Fruit fly (Drosophila melanogaster): ENCODE data around the gene Meltrin.

Gene Meltrin

DNA sequence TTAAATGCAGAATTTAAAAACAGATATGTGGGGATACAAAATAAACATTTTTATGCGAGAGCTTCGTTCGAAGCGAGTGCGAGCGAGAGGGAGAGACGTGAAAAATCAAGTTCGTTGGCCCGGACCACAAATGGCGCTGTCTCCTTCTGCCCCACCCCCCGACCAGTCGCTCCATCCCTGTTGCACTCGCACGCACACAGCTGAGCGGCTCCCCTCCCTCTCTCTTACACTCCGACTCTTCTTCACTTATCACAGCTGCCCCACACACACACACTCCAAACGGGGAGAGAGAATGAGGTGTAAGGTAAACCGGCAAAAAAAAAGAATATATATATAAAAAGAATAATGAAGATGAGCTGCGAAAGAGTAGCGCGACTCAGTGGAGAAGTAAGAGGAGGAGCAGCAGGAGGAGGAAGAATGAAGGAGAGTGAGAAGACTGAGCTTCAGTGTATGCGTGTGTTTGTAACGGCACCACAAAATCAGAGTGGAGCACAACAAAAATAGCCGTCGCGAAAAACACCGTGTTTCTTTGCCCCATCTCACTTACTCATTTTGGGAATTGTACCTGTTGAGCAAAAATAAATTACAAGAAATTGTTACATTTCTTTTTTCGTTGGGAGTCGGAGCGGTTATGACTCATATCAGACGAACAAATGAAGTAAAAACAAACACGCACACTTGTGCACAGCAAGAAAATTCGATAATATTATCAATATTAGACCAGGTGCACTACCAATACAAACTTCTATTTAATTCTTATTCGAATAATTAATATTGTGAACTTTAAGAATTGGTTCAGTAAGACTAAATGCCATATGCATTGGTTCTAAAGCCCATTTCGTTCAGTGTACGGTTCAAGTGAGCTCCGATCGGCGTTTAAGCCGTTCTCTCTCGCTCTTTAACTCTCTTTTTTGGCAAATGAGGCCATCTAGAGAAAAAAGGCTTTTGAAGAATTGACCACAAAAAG, 41.1 kb upstream of the Meltrin start (continued):
- TF ChIP-seq CG2116 (GFP tag; optimal IDR thresholded peaks at IDR 0.05) (peak; percentile 69), CG13287 (GFP tag; IDR thresholded peaks at IDR 0.05; ENCODE audit: partially characterized antibody) (no peak), NK7.1 (GFP tag; optimal IDR thresholded peaks at IDR 0.05) (peak; percentile 83), kni (GFP tag; optimal IDR thresholded peaks at IDR 0.05) (peak; percentile 21), Ssrp (tag; optimal IDR thresholded peaks at IDR 0.05) (peak; percentile 96), Adf1 (GFP tag; IDR thresholded peaks at IDR 0.05) (peak; percentile 59), ssp (GFP tag; IDR thresholded peaks at IDR 0.05) (peak; percentile 88), CG34224 (GFP tag; IDR thresholded peaks at IDR 0.05; ENCODE audit: partially characterized antibody) (peak; percentile 25; the same call in 2 of the 3 replicates), gt (GFP tag; IDR thresholded peaks at IDR 0.05) (peak; percentile 69), nom (GFP tag; optimal IDR thresholded peaks at IDR 0.05) (peak; percentile 92), shn (GFP tag; optimal IDR thresholded peaks at IDR 0.05) (peak; percentile 88), CG6654 (GFP tag; optimal IDR thresholded peaks at IDR 0.05) (peak; percentile 82), CG17829 (tag; optimal IDR thresholded peaks at IDR 0.05) (peak; percentile 94), CG1792 (GFP tag; optimal IDR thresholded peaks at IDR 0.05) (peak; percentile 88), CG10654 (GFP tag; optimal IDR thresholded peaks at IDR 0.05) (peak; percentile 88), CG12391 (tag; optimal IDR thresholded peaks at IDR 0.05) (peak; percentile 95), odd (GFP tag; optimal IDR thresholded peaks at IDR 0.05) (peak; percentile 86), mirr (GFP tag; optimal IDR thresholded peaks at IDR 0.05) (peak; percentile 48), pfk (GFP tag; optimal IDR thresholded peaks at IDR 0.05) (no peak), CG18619 (GFP tag; optimal IDR thresholded peaks at IDR 0.05) (peak; percentile 92), CG4854 (GFP tag; optimal IDR thresholded peaks at IDR 0.05) (peak; percentile 92), CG30020 (tag; optimal IDR thresholded peaks at IDR 0.05) (peak; percentile 58), Aef1 (GFP tag; IDR thresholded peaks at IDR 0.05) (peak; percentile 94), Mad (GFP tag; optimal IDR thresholded peaks at IDR 0.05) (peak; percentile 89), oc (tag; optimal IDR thresholded peaks at IDR 0.05) (peak; percentile 94), kah (GFP tag; optimal IDR thresholded peaks at IDR 0.05) (peak; percentile 80), cwo (GFP tag; optimal IDR thresholded peaks at IDR 0.05) (peak; percentile 85), CG18599 (GFP tag; optimal IDR thresholded peaks at IDR 0.05) (peak; percentile 91), Hmr (GFP tag; optimal IDR thresholded peaks at IDR 0.05) (peak; percentile 93), CG8359 (GFP tag; optimal IDR thresholded peaks at IDR 0.05; ENCODE audit: borderline replicate concordance) (peak; percentile 77), Hr78 (GFP tag; optimal IDR thresholded peaks at IDR 0.05) (peak in 1 of 2 experiments; percentile 64), z (GFP tag; IDR thresholded peaks at IDR 0.05) (peak; percentile 60; the same call in 2 of the 3 replicates), B-H2 (GFP tag; optimal IDR thresholded peaks at IDR 0.05) (peak; percentile 9), sob (GFP tag; IDR thresholded peaks at IDR 0.05) (peak; percentile 96), zen2 (GFP tag; IDR thresholded peaks at IDR 0.05; ENCODE audit: partially characterized antibody) (no peak), Hsf (GFP tag; optimal IDR thresholded peaks at IDR 0.05) (peak; percentile 96), bcd (GFP tag; optimal IDR thresholded peaks at IDR 0.05) (peak; percentile 93), Hand (GFP tag; optimal IDR thresholded peaks at IDR 0.05) (peak; percentile 84), CG10431 (GFP tag; optimal IDR thresholded peaks at IDR 0.05) (peak; percentile 71), bbx (GFP tag; IDR thresholded peaks at IDR 0.05; ENCODE audit: partially characterized antibody) (no peak), br (optimal IDR thresholded peaks at IDR 0.05) (no peak), bab2 (GFP tag; optimal IDR thresholded peaks at IDR 0.05) (peak; percentile 92), cg (GFP tag; optimal IDR thresholded peaks at IDR 0.05) (peak; percentile 86), CG6813 (GFP tag; optimal IDR thresholded peaks at IDR 0.05) (peak; percentile 90), CG18476 (GFP tag; optimal IDR thresholded peaks at IDR 0.05) (peak; percentile 88), Dbx (GFP tag; IDR thresholded peaks at IDR 0.05) (peak; percentile 94), CG13296 (GFP tag; optimal IDR thresholded peaks at IDR 0.05) (peak; percentile 81)

Measured in whole organism, embryonic.